Worm (Caenorhabditis elegans): ENCODE measurements around the gene angl-1.

- no peak for TF ChIP-seq pbrm-1 (GFP tag; IDR thresholded peaks at IDR 0.05)
- no peak for TF ChIP-seq ztf-6 (GFP tag; IDR thresholded peaks at IDR 0.05)
- TF ChIP-seq pha-4 (tag; optimal IDR thresholded peaks at IDR 0.05), result no peak
Observed at ce11 chrV:2684227-2684626, 31.3 kb downstream of the angl-1 start.

Data from whole organism, young adult.